Fruit fly (Drosophila melanogaster): ENCODE data around the gene Gcat.

Gcat gene

dm6 chr3L:11825560-11826153 lies 25.0 kb upstream of the Gcat start, which contains the start of gene CG32095:
TSS of gene CG32095 (minus strand) at chr3L:11825732.
- TF ChIP-seq kay (GFP tag; ENCODE audit: borderline replicate concordance) (no peak), bab1 (GFP tag; optimal IDR thresholded peaks at IDR 0.05) (no peak), Clk (GFP tag; optimal IDR thresholded peaks at IDR 0.05) (no peak)

DNA sequence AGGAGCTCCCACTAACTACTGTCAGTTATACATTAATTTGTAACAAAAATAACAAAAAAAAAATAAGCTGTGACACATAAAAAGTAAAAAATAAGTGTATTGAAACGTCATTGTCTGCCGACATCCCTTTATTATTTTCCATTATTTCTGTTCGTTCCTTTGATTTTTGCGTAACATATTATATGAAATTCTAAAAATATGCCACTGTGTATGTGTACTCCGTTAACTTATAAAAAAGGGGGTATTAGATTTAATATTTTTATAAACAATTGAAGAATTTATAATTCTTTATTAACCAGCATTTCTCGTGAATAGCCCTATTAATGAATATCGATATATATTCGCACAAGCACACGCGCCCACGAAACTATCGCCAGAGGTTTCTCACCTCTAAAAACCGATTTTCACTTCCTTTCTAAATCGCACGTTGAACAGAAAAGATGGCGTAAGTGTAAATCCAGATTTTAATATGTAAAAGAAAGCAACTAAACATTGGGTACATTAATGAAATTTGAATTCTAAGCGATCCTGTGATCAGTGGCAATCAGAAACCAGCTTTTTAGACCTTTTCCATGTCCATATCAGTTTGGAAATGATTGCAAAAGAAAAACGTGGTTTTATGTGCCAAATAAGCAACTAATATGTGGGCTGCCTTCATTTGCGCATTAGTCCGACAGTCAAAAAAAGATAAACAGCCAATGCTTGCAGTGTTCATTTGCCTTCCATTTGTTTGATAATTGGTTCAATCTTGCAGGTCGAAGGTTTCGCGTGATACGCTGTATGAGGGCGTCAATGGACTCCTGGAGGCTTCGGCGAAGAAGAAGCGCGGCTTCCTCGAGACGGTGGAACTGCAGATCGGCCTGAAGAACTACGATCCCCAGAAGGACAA lies 22.0 kb upstream of the Gcat start, which contains the start of gene RpL10Ab:
TSS of gene RpL10Ab (plus strand) at position 406 of the 889 bp plus-strand sequence.
- TF ChIP-seq pad (GFP tag; optimal IDR thresholded peaks at IDR 0.05) (peak; percentile 49), toe (GFP tag; optimal IDR thresholded peaks at IDR 0.05) (peak; percentile 60), CG7101 (tag; optimal IDR thresholded peaks at IDR 0.05) (peak; percentile 72), CG14711 (tag; optimal IDR thresholded peaks at IDR 0.05) (peak; percentile 40), Mnt (GFP tag; optimal IDR thresholded peaks at IDR 0.05) (peak; percentile 88), tj (GFP tag; optimal IDR thresholded peaks at IDR 0.05) (peak; percentile 26), CG12768 (GFP tag; optimal IDR thresholded peaks at IDR 0.05) (peak; percentile 38), CG7045 (GFP tag; optimal IDR thresholded peaks at IDR 0.05) (peak; percentile 15), CG5204 (GFP tag; optimal IDR thresholded peaks at IDR 0.05) (peak; percentile 24), CG1620 (GFP tag; optimal IDR thresholded peaks at IDR 0.05) (peak; percentile 77), CG33017 (tag; optimal IDR thresholded peaks at IDR 0.05) (peak; percentile 58), cic (GFP tag; optimal IDR thresholded peaks at IDR 0.05) (no peak), CG11617 (GFP tag; optimal IDR thresholded peaks at IDR 0.05) (peak; percentile 73), cnc (optimal IDR thresholded peaks at IDR 0.05) (no peak), kay (GFP tag; ENCODE audit: borderline replicate concordance) (peak; percentile 89), Crg-1 (GFP tag; optimal IDR thresholded peaks at IDR 0.05) (no peak), Hr96 (GFP tag; optimal IDR thresholded peaks at IDR 0.05) (peak; percentile 50), ovo (GFP tag; optimal IDR thresholded peaks at IDR 0.05) (peak; percentile 51), bab1 (GFP tag; optimal IDR thresholded peaks at IDR 0.05) (peak; percentile 72), Clk (GFP tag; optimal IDR thresholded peaks at IDR 0.05) (no peak)

DNA sequence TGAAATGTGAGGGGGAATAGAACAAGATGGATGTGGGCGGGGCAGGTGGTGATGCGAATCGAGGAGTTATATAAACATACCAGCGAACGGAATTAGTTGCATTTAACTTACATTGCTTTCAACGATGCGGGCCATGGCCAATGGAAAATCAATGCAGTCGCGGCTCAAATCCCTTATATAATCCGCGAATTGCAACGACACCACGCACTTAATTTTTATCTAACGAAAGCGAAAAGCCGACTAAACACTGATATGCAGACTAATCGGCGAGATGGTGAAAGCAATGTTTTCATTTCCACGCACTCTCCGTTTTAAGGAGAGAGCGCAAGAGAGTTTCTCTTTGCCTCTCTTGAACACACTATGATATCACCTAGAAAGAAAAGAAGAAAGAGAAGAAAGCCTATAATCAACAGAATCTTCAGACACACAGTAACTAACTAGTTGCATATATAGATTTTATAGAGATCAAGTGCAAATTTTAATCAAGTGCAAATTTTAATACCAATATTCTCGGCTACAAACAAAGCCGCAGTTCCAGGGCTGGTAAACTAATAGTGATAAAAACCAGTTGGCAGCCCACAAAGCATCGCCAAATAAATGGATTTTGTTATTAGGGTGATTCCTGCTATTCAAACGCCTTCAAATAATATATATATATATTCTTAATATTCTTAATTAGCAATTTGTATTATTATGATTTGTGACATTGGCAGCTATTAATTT lies 21.2 kb upstream of the Gcat start, which contains the start of the genes CG11597 and CG5946:
TSS of gene CG11597 (minus strand) at position 553 of the 723 bp plus-strand sequence.
TSS of gene CG5946 (minus strand) at position 553 of the 723 bp plus-strand sequence.
- TF ChIP-seq Crg-1 (GFP tag; optimal IDR thresholded peaks at IDR 0.05) (no peak), bab1 (GFP tag; optimal IDR thresholded peaks at IDR 0.05) (no peak), Hr96 (GFP tag; optimal IDR thresholded peaks at IDR 0.05) (no peak), cic (GFP tag; optimal IDR thresholded peaks at IDR 0.05) (no peak), CG7101 (tag; optimal IDR thresholded peaks at IDR 0.05) (no peak), ovo (GFP tag; optimal IDR thresholded peaks at IDR 0.05) (no peak), pad (GFP tag; optimal IDR thresholded peaks at IDR 0.05) (no peak), CG5204 (GFP tag; optimal IDR thresholded peaks at IDR 0.05) (no peak), CG11617 (GFP tag; optimal IDR thresholded peaks at IDR 0.05) (no peak), tj (GFP tag; optimal IDR thresholded peaks at IDR 0.05) (no peak), CG7045 (GFP tag; optimal IDR thresholded peaks at IDR 0.05) (no peak), CG1620 (GFP tag; optimal IDR thresholded peaks at IDR 0.05) (no peak), Mnt (GFP tag; optimal IDR thresholded peaks at IDR 0.05) (no peak), kay (GFP tag; ENCODE audit: borderline replicate concordance) (no peak), cnc (optimal IDR thresholded peaks at IDR 0.05) (no peak)

DNA sequence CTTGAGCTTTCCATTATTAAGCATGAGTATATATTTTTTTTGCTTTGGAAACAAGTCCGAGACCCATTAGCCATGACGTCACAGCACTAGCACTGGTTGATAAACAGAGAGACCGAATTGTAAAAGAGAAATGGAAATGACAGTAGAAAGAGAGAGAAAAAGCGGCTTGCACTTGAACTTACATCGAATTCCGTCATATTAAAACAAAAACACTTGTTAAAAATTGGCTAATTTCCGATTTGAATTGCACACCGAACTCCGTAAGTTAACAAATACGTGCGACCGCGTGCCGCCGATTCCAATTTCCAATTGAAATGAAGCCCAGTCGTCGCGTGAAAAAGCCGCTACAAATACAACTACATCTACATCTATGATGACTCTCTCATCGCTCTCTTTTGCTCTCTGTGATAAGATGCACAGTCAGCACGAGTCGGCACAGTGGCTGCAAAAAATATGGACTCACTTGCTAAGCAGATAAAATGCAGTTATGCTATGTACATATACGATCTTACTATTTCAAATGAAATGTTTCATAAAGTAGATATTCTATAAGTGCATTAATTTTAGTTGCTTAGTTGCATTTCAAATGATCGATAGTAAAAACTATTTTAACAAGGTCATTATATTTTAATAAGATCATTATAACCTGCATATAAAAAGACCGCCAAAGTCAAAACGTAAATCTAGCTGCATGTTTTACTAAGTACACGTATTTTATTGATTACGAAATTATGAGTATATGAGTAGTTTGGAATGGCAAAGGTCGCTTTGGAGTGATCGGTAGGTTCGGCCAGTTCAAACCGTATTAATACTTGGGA lies 19.2 kb upstream of the Gcat start:
- TF ChIP-seq CG5204 (GFP tag; optimal IDR thresholded peaks at IDR 0.05) = no peak
- peak; percentile 30 for TF ChIP-seq Hr96 (GFP tag; optimal IDR thresholded peaks at IDR 0.05)
- peak; percentile 37 for TF ChIP-seq CG11617 (GFP tag; optimal IDR thresholded peaks at IDR 0.05)
- TF ChIP-seq CG14711 (tag; optimal IDR thresholded peaks at IDR 0.05) = no peak
- no peak for TF ChIP-seq pad (GFP tag; optimal IDR thresholded peaks at IDR 0.05)
- peak; percentile 91 for TF ChIP-seq cic (GFP tag; optimal IDR thresholded peaks at IDR 0.05)
- no peak for TF ChIP-seq Crg-1 (GFP tag; optimal IDR thresholded peaks at IDR 0.05)
- peak; percentile 64 for TF ChIP-seq bab1 (GFP tag; optimal IDR thresholded peaks at IDR 0.05)
- TF ChIP-seq kay (GFP tag; ENCODE audit: borderline replicate concordance) = peak; percentile 99
- peak; percentile 60 for TF ChIP-seq CG33017 (tag; optimal IDR thresholded peaks at IDR 0.05)
- peak; percentile 89 for TF ChIP-seq Mnt (GFP tag; optimal IDR thresholded peaks at IDR 0.05)
- peak; percentile 33 for TF ChIP-seq CG1620 (GFP tag; optimal IDR thresholded peaks at IDR 0.05)
- TF ChIP-seq CG7045 (GFP tag; optimal IDR thresholded peaks at IDR 0.05) = peak; percentile 32
- TF ChIP-seq CG12768 (GFP tag; optimal IDR thresholded peaks at IDR 0.05) = peak; percentile 12
- TF ChIP-seq toe (GFP tag; optimal IDR thresholded peaks at IDR 0.05) = peak; percentile 24
- TF ChIP-seq Clk (GFP tag; optimal IDR thresholded peaks at IDR 0.05) = no peak
- peak; percentile 65 to 92 for TF ChIP-seq cnc (optimal IDR thresholded peaks at IDR 0.05)
- peak; percentile 51 for TF ChIP-seq CG7101 (tag; optimal IDR thresholded peaks at IDR 0.05)
- peak; percentile 83 for TF ChIP-seq ovo (GFP tag; optimal IDR thresholded peaks at IDR 0.05)
- TF ChIP-seq tj (GFP tag; optimal IDR thresholded peaks at IDR 0.05) = peak; percentile 99
